In the genomic region with DNA sequence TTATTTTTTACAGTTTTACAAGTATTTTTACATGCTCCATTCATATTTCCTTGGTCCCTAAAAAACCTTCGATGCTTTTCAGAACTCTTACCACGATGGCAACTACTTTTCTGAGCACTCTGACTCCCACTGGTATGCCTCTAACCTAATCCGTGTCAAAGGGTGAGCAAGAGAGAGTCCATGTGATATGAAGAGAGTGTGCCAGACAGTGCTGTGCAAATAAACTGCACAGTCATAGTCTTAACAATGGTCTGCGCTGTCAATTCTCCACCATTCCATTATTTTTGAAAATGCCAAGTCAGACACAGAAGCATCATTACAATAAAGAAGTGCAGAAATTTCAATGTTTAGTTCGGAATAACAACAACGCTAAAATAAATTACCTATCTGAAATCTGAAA, we compare ENCODE assay signal across 3 worm cellular contexts.
A peak's percentile ranks its signal among the peaks of the same experiment; 100 is the strongest.
TF ChIP-seq lines count a peak whose summit lies in the region.

No protein-coding gene starts in this region.

TF ChIP-seq in whole organism, L2 larva, 48 proteins besides CTCF, POLR2A, EP300 and RAD21:
- TF ChIP-seq F13H6.1 (tag; optimal IDR thresholded peaks at IDR 0.05; lab: Kevin White, UChicago) (peak; percentile 26), ama-1 (optimal IDR thresholded peaks at IDR 0.05; lab: Kevin White, UChicago) (no peak)

TF ChIP-seq in whole organism, L4 larva, 104 proteins besides CTCF, POLR2A, EP300 and RAD21:
- TF ChIP-seq pha-4 (GFP tag; IDR thresholded peaks at IDR 0.05; lab: Robert Waterston, UW) = no peak
- peak; percentile 88 for TF ChIP-seq pha-4 (tag; optimal IDR thresholded peaks at IDR 0.05; lab: Kevin White, UChicago)
- no peak for TF ChIP-seq tra-1 (GFP tag; IDR thresholded peaks at IDR 0.05; lab: Robert Waterston, UW)
- TF ChIP-seq nhr-102 (tag; optimal IDR thresholded peaks at IDR 0.05; lab: Kevin White, UChicago) = no peak
- peak; percentile 9 for TF ChIP-seq nhr-6 (tag; optimal IDR thresholded peaks at IDR 0.05; lab: Kevin White, UChicago)
- TF ChIP-seq spr-1 (tag; optimal IDR thresholded peaks at IDR 0.05; lab: Kevin White, UChicago) = no peak

TF ChIP-seq in whole organism, mixed stage, embryonic, 35 proteins besides CTCF, POLR2A, EP300 and RAD21:
- TF ChIP-seq pha-4 (tag; optimal IDR thresholded peaks at IDR 0.05; lab: Kevin White, UChicago) (peak; percentile 98), sem-2 (GFP tag; optimal IDR thresholded peaks at IDR 0.05; lab: Kevin White, UChicago) (no peak), unc-62 (GFP tag; optimal IDR thresholded peaks at IDR 0.05; lab: Kevin White, UChicago) (no peak), ham-2 (GFP tag; optimal IDR thresholded peaks at IDR 0.05; lab: Kevin White, UChicago) (no peak), sptf-1 (tag; optimal IDR thresholded peaks at IDR 0.05; lab: Kevin White, UChicago) (no peak), tbx-8 (GFP tag; optimal IDR thresholded peaks at IDR 0.05; lab: Kevin White, UChicago) (no peak)
TF ChIP-seq in whole organism, mixed stage, embryonic: peak in this region for 1.

Comparison
In these comparisons a context has a peak if more than half of its experiments do, and no peak if none do; other contexts are left out.
1. Of the 23 proteins assayed by ChIP-seq in both whole organism, L4 larva and whole organism, L2 larva: peak only in whole organism, L4 larva: nhr-6; only in whole organism, L2 larva: none; in both: none; in neither: 22.